Fruit fly (Drosophila melanogaster) whole organism, embryonic: Measurements from ENCODE around the gene Kmn2.

Source experiments
- Bteb2 ChIP-seq: fragments of 200-800 bp; sonication (Bioruptor generic); optimal IDR thresholded peaks from 2 replicates; lab custom pipeline; 2016; ENCODE audit warnings: missing biosample characterization, missing genetic modification characterization
- C15 ChIP-seq: fragments of 200-800 bp; sonication (Bioruptor generic); IDR thresholded peaks from 3 replicates; pipeline ENCODE4 v1.3.6; 2022; ENCODE audit warnings: missing biosample characterization, missing genetic modification characterization
- CG12071 ChIP-seq: fragments of 200-800 bp; sonication (Bioruptor generic); optimal IDR thresholded peaks from 3 replicates; lab custom pipeline; 2018; ENCODE audit warnings: missing biosample characterization, mild to moderate bottlenecking, missing genetic modification characterization
- CG12236 ChIP-seq: fragments of 200-800 bp; sonication (Bioruptor generic); optimal IDR thresholded peaks from 2 replicates; lab custom pipeline; 2016; ENCODE audit warnings: missing biosample characterization, missing genetic modification characterization
- CG12744 ChIP-seq: fragments of 200-800 bp; sonication (Bioruptor generic); optimal IDR thresholded peaks from 2 replicates; lab custom pipeline; 2016; ENCODE audit warnings: missing biosample characterization, missing genetic modification characterization
- CG13775 ChIP-seq: fragments of 200-800 bp; sonication (Bioruptor generic); optimal IDR thresholded peaks from 3 replicates; lab custom pipeline; 2017; ENCODE audit warnings: missing biosample characterization, mild to moderate bottlenecking, missing genetic modification characterization
- CG14441 ChIP-seq: fragments of 200-800 bp; sonication (Bioruptor generic); IDR thresholded peaks from 2 replicates; pipeline ENCODE4 v1.3.6; 2022; ENCODE audit warnings: missing biosample characterization, missing genetic modification characterization
- CG14860 ChIP-seq: fragments of 200-800 bp; sonication (Bioruptor generic); IDR thresholded peaks from 3 replicates; pipeline ENCODE4 v1.3.6; 2022; ENCODE audit warnings: missing biosample characterization, missing genetic modification characterization; ENCODE audit not compliant: partially characterized antibody
- CG15011 ChIP-seq: fragments of 200-800 bp; sonication (Bioruptor generic); optimal IDR thresholded peaks from 3 replicates; lab custom pipeline; 2018; ENCODE audit warnings: missing biosample characterization, mild to moderate bottlenecking, missing genetic modification characterization
- CG1529 ChIP-seq: fragments of 200-800 bp; sonication (Bioruptor generic); optimal IDR thresholded peaks from 3 replicates; lab custom pipeline; 2018; ENCODE audit warnings: missing biosample characterization, missing genetic modification characterization
- CG16779 ChIP-seq: fragments of 200-800 bp; sonication (Bioruptor generic); IDR thresholded peaks from 2 replicates; pipeline ENCODE4 v1.3.6; 2022; ENCODE audit warnings: missing biosample characterization, missing genetic modification characterization
- CG16815 ChIP-seq: fragments of 200-800 bp; sonication (Bioruptor generic); optimal IDR thresholded peaks from 3 replicates; lab custom pipeline; 2017; ENCODE audit warnings: missing biosample characterization, mild to moderate bottlenecking, missing genetic modification characterization
- CG17186 ChIP-seq: fragments of 200-800 bp; sonication (Bioruptor generic); optimal IDR thresholded peaks from 3 replicates; lab custom pipeline; 2017; ENCODE audit warnings: missing biosample characterization, missing genetic modification reagents, missing genetic modification characterization
- CG17829 ChIP-seq: fragments of 200-800 bp; optimal IDR thresholded peaks from 2 replicates; lab custom pipeline; 2019; ENCODE audit warnings: missing biosample characterization, mild to moderate bottlenecking, missing genetic modification characterization, moderate library complexity
- CG1792 ChIP-seq: fragments of 200-800 bp; sonication (Bioruptor generic); optimal IDR thresholded peaks from 2 replicates; lab custom pipeline; 2016; ENCODE audit warnings: missing biosample characterization, missing genetic modification characterization
- CG18262 ChIP-seq: fragments of 200-800 bp; optimal IDR thresholded peaks from 3 replicates; lab custom pipeline; 2019; ENCODE audit warnings: missing biosample characterization, mild to moderate bottlenecking, missing genetic modification characterization, moderate library complexity
- CG18619 ChIP-seq: fragments of 200-800 bp; sonication (Bioruptor generic); optimal IDR thresholded peaks from 3 replicates; lab custom pipeline; 2017; ENCODE audit warnings: missing biosample characterization, mild to moderate bottlenecking, missing genetic modification characterization
- CG18764 ChIP-seq: fragments of 200-800 bp; sonication (Bioruptor generic); optimal IDR thresholded peaks from 3 replicates; lab custom pipeline; 2016; ENCODE audit warnings: missing biosample characterization, missing genetic modification characterization
- CG31441 ChIP-seq: fragments of 200-800 bp; sonication (Bioruptor generic); IDR thresholded peaks from 2 replicates; pipeline ENCODE4 v1.3.6; 2022; ENCODE audit warnings: missing biosample characterization, missing genetic modification characterization
- CG34422 ChIP-seq: fragments of 200-800 bp; sonication (Bioruptor generic); IDR thresholded peaks from 3 replicates; pipeline ENCODE4 v1.3.6; 2022; ENCODE audit warnings: missing biosample characterization, missing genetic modification characterization
- CG3726 ChIP-seq: fragments of 200-800 bp; sonication (Bioruptor generic); IDR thresholded peaks from 3 replicates; pipeline ENCODE4, ENCODE4 v1.3.6; 2022; ENCODE audit warnings: missing biosample characterization, missing genetic modification characterization
- CG6791 ChIP-seq: fragments of 200-800 bp; sonication (Bioruptor generic); IDR thresholded peaks from 3 replicates; pipeline ENCODE4 v1.3.6; 2022; ENCODE audit warnings: missing biosample characterization, missing genetic modification characterization; ENCODE audit not compliant: partially characterized antibody
- CTCF ChIP-seq: fragments of 200-800 bp; sonication (Bioruptor generic); optimal IDR thresholded peaks from 2 replicates; lab custom pipeline; 2017; ENCODE audit warnings: missing biosample characterization, mild to moderate bottlenecking, missing genetic modification characterization, moderate library complexity
- CoRest ChIP-seq: fragments of 200-800 bp; sonication (Bioruptor generic); optimal IDR thresholded peaks from 3 replicates; lab custom pipeline; 2018; ENCODE audit warnings: missing biosample characterization, mild to moderate bottlenecking, missing genetic modification characterization, moderate library complexity
- Dbx ChIP-seq: fragments of 200-800 bp; sonication (Bioruptor generic); IDR thresholded peaks from 3 replicates; pipeline ENCODE4 v1.3.6; 2022; ENCODE audit warnings: missing biosample characterization, missing genetic modification characterization
- Dll ChIP-seq: fragments of 200-800 bp; sonication (Bioruptor generic); IDR thresholded peaks from 4 replicates; pipeline ENCODE4 v1.3.6; 2022; ENCODE audit warnings: missing biosample characterization, missing genetic modification characterization; ENCODE audit not compliant: partially characterized antibody
- Fer3 ChIP-seq: fragments of 200-800 bp; sonication (Bioruptor generic); optimal IDR thresholded peaks from 2 replicates; lab custom pipeline; 2018; ENCODE audit warnings: missing biosample characterization, mild to moderate bottlenecking, missing genetic modification characterization, moderate library complexity
- Hey ChIP-seq: fragments of 200-800 bp; sonication (Bioruptor generic); optimal IDR thresholded peaks from 3 replicates; lab custom pipeline; 2018; ENCODE audit warnings: missing biosample characterization, mild to moderate bottlenecking, missing genetic modification characterization
- HmgD ChIP-seq: fragments of 200-800 bp; sonication (Bioruptor generic); optimal IDR thresholded peaks from 3 replicates; lab custom pipeline; 2016; ENCODE audit warnings: missing biosample characterization, missing genetic modification characterization
- Hmr ChIP-seq: fragments of 200-800 bp; sonication (Bioruptor generic); optimal IDR thresholded peaks from 3 replicates; lab custom pipeline; 2017; ENCODE audit warnings: mild to moderate bottlenecking, missing biosample characterization, missing genetic modification reagents, missing genetic modification characterization
- Hr78 ChIP-seq, 2 experiments: fragments of 200-800 bp in 1 of 2; fragments of >200 bp in 1 of 2; sonication (Bioruptor generic) in 1 of 2; optimal IDR thresholded peaks; 2 replicates each; lab custom pipeline; 2017 to 2019; ENCODE audit warnings: missing biosample characterization in 2 of 2, missing genetic modification characterization in 2 of 2, mild to moderate bottlenecking in 1 of 2, moderate library complexity in 1 of 2
- Lhr ChIP-seq: fragments of 200-800 bp; sonication (Bioruptor generic); optimal IDR thresholded peaks from 3 replicates; lab custom pipeline; 2017; ENCODE audit warnings: mild to moderate bottlenecking, missing biosample characterization, missing genetic modification reagents, missing genetic modification characterization
- Oli ChIP-seq: fragments of 200-800 bp; sonication (Bioruptor generic); optimal IDR thresholded peaks from 2 replicates; lab custom pipeline; 2018; ENCODE audit warnings: missing biosample characterization, mild to moderate bottlenecking, missing genetic modification characterization, moderate library complexity
- Scr ChIP-seq: fragments of 200-800 bp; sonication (Bioruptor generic); IDR thresholded peaks from 2 replicates; pipeline ENCODE4 v1.3.6; 2022; ENCODE audit warnings: missing biosample characterization, missing genetic modification characterization; ENCODE audit not compliant: partially characterized antibody
- Sry-β ChIP-seq: fragments of 200-800 bp; sonication (Bioruptor generic); optimal IDR thresholded peaks from 2 replicates; lab custom pipeline; 2018; ENCODE audit warnings: missing biosample characterization, mild to moderate bottlenecking, missing genetic modification characterization, moderate library complexity
- caup ChIP-seq: fragments of 200-800 bp; sonication (Bioruptor generic); optimal IDR thresholded peaks from 3 replicates; lab custom pipeline; 2017; ENCODE audit warnings: missing biosample characterization, mild to moderate bottlenecking, missing genetic modification characterization, moderate library complexity; ENCODE audit not compliant: severe bottlenecking
- dysf ChIP-seq: fragments of 200-800 bp; sonication (Bioruptor generic); IDR thresholded peaks from 3 replicates; pipeline ENCODE4 v1.3.6; 2022; ENCODE audit warnings: missing biosample characterization, missing genetic modification characterization
- en ChIP-seq: fragments of 200-800 bp; sonication (Bioruptor generic); optimal IDR thresholded peaks from 2 replicates; lab custom pipeline; 2016; ENCODE audit warnings: missing biosample characterization, missing genetic modification characterization
- grn ChIP-seq: fragments of 200-800 bp; sonication (Bioruptor generic); optimal IDR thresholded peaks from 3 replicates; lab custom pipeline; 2017; ENCODE audit warnings: missing biosample characterization, missing genetic modification characterization
- gt ChIP-seq: fragments of 200-800 bp; sonication (Bioruptor generic); IDR thresholded peaks from 2 replicates; pipeline ENCODE4 v1.3.6; 2022; ENCODE audit warnings: missing biosample characterization, missing genetic modification characterization
- kay ChIP-seq: fragments of 200-800 bp; sonication (Bioruptor generic); optimal IDR thresholded peaks from 2 replicates; lab custom pipeline; 2016; ENCODE audit warnings: missing biosample characterization, missing genetic modification characterization
- klu ChIP-seq: fragments of 200-800 bp; sonication (Bioruptor generic); IDR thresholded peaks from 2 replicates; pipeline ENCODE4 v1.3.6; 2022; ENCODE audit warnings: missing biosample characterization, missing genetic modification characterization
- kni ChIP-seq: fragments of 200-800 bp; sonication (Bioruptor generic); optimal IDR thresholded peaks from 3 replicates; lab custom pipeline; 2017; ENCODE audit warnings: mild to moderate bottlenecking, missing biosample characterization, missing genetic modification reagents, missing genetic modification characterization
- lbe ChIP-seq: fragments of 200-800 bp; sonication (Bioruptor generic); optimal IDR thresholded peaks from 2 replicates; lab custom pipeline; 2016; ENCODE audit warnings: missing biosample characterization, mild to moderate bottlenecking, missing genetic modification characterization
- nerfin-1 ChIP-seq: fragments of 200-800 bp; sonication (Bioruptor generic); optimal IDR thresholded peaks from 3 replicates; lab custom pipeline; 2019; ENCODE audit warnings: missing biosample characterization, mild to moderate bottlenecking, missing genetic modification characterization, moderate library complexity
- pfk ChIP-seq: fragments of 200-800 bp; sonication (Bioruptor generic); optimal IDR thresholded peaks from 2 replicates; lab custom pipeline; 2018; ENCODE audit warnings: missing biosample characterization, mild to moderate bottlenecking, missing genetic modification characterization, moderate library complexity
- row ChIP-seq: fragments of 200-800 bp; sonication (Bioruptor generic); IDR thresholded peaks from 3 replicates; pipeline ENCODE4 v1.3.6; 2022; ENCODE audit warnings: missing biosample characterization, missing genetic modification characterization
- sisA ChIP-seq: fragments of 200-800 bp; sonication (Bioruptor generic); IDR thresholded peaks from 2 replicates; pipeline ENCODE4 v1.3.6; 2022; ENCODE audit warnings: missing biosample characterization, missing genetic modification characterization
- ssp ChIP-seq: fragments of 200-800 bp; sonication (Bioruptor generic); IDR thresholded peaks from 2 replicates; pipeline ENCODE4 v1.3.6; 2022; ENCODE audit warnings: missing biosample characterization, missing genetic modification characterization
- wdn ChIP-seq: fragments of 200-800 bp; sonication (Bioruptor generic); IDR thresholded peaks from 2 replicates; pipeline ENCODE4 v1.3.6; 2022; ENCODE audit warnings: missing biosample characterization, missing genetic modification characterization

Gene Kmn2

dm6 chr3R:8001074-8001669 lies at the start of gene Kmn2, which contains the start of gene CG2698:
Gene Kmn2, minus strand, starts transcription at chr3R:8001309.
Gene CG2698, plus strand, starts transcription at chr3R:8001562.
- TF ChIP-seq CG1792 (GFP tag; lab: Kevin White, UChicago) (peak; percentile 71), CG1529 (GFP tag; lab: Kevin White, UChicago) (peak; percentile 89), Hr78 (GFP tag; optimal IDR thresholded peaks at IDR 0.05; lab: Kevin White, UChicago) (peak in 1 of 2 experiments; percentile 67), dysf (peak; percentile 99), Hmr (peak; percentile 96), pfk (GFP tag; lab: Kevin White, UChicago) (no peak), CG13775 (GFP tag; lab: Kevin White, UChicago) (peak; percentile 94), C15 (peak; percentile 96), row (GFP tag; lab: Robert Waterston, UW) (peak; percentile 100), klu (GFP tag; lab: Robert Waterston, UW) (peak; percentile 96), gt (GFP tag; lab: Robert Waterston, UW) (peak; percentile 95), kay (peak; percentile 85), CG12744 (GFP tag; lab: Kevin White, UChicago) (peak; percentile 73), Oli (tag; lab: Kevin White, UChicago) (peak; percentile 95), CoRest (tag; lab: Kevin White, UChicago) (peak; percentile 97), Sry-β (GFP tag; lab: Kevin White, UChicago) (peak; percentile 40), wdn (peak; percentile 96), Lhr (peak; percentile 89), CG18262 (peak; percentile 95), CG34422 (GFP tag; lab: Robert Waterston, UW) (peak; percentile 98), CTCF (GFP tag; lab: Kevin White, UChicago) (peak; percentile 29), CG16779 (GFP tag; lab: Robert Waterston, UW) (peak; percentile 92), CG18619 (peak; percentile 94), Hey (tag; lab: Kevin White, UChicago) (peak; percentile 61), Scr (GFP tag; lab: Robert Waterston, UW) (peak; percentile 75), CG15011 (GFP tag; lab: Kevin White, UChicago) (peak; percentile 86), HmgD (GFP tag; lab: Kevin White, UChicago) (peak; percentile 32), grn (GFP tag; lab: Kevin White, UChicago) (peak; percentile 53), CG14441 (peak; percentile 98), CG12071 (GFP tag; lab: Kevin White, UChicago) (peak; percentile 88), CG3726 (GFP tag; lab: Robert Waterston, UW) (peak; percentile 94), Dll (GFP tag; lab: Robert Waterston, UW) (peak; percentile 62; the same call in 2 of the 4 replicates), CG16815 (GFP tag; lab: Kevin White, UChicago) (peak; percentile 96), caup (GFP tag; lab: Kevin White, UChicago) (peak; percentile 96), Dbx (GFP tag; lab: Robert Waterston, UW) (peak; percentile 98), CG31441 (GFP tag; lab: Robert Waterston, UW) (peak; percentile 97), sisA (GFP tag; lab: Robert Waterston, UW) (peak; percentile 98), CG17186 (GFP tag; lab: Kevin White, UChicago) (peak; percentile 48), lbe (peak; percentile 92), CG17829 (tag; lab: Kevin White, UChicago) (peak; percentile 95), ssp (GFP tag; lab: Robert Waterston, UW) (peak; percentile 94), en (GFP tag; lab: Kevin White, UChicago) (no peak), CG12236 (peak; percentile 49), Fer3 (tag; lab: Kevin White, UChicago) (peak; percentile 96), kni (GFP tag; lab: Kevin White, UChicago) (peak; percentile 87), Bteb2 (GFP tag; lab: Kevin White, UChicago) (peak; percentile 74), CG14860 (GFP tag; lab: Robert Waterston, UW) (peak; percentile 25; the same call in 1 of the 3 replicates), nerfin-1 (tag; lab: Kevin White, UChicago) (peak; percentile 88), CG18764 (GFP tag; lab: Kevin White, UChicago) (peak; percentile 94), CG6791 (GFP tag; lab: Robert Waterston, UW) (peak; percentile 38; the same call in 1 of the 3 replicates)
